Worm (Caenorhabditis elegans) whole organism, midembryonic: Measurements from ENCODE around the gene vps-33.1.

Source experiments
- T22C8.4 ChIP-seq: fragments of 200-800 bp; sonication (Bioruptor generic); IDR thresholded peaks from 2 replicates; pipeline ENCODE4 v1.3.6; 2022; ENCODE audit warnings: missing genetic modification characterization, missing compliant biosample characterization
- cog-1 ChIP-seq: sonication (generic microtip); optimal IDR thresholded peaks from 2 replicates; lab custom pipeline; 2016; ENCODE audit warnings: missing genetic modification characterization, missing compliant biosample characterization
- flt-1 ChIP-seq: fragments of 200-800 bp; sonication (Bioruptor generic); IDR thresholded peaks from 2 replicates; pipeline ENCODE4 v1.3.6; 2022; ENCODE audit warnings: missing genetic modification characterization, missing compliant biosample characterization
- klf-2 ChIP-seq: fragments of 200-800 bp; sonication (Bioruptor generic); conservative IDR thresholded peaks from 2 replicates; pipeline ENCODE4 v1.3.6; 2022; ENCODE audit warnings: missing genetic modification reagents, missing genetic modification characterization, missing compliant biosample characterization
- med-1 ChIP-seq: sonication (generic microtip); optimal IDR thresholded peaks from 2 replicates; lab custom pipeline; 2017; ENCODE audit warnings: missing genetic modification characterization, mild to moderate bottlenecking, missing compliant biosample characterization, antibody characterized with exemption, missing genetic modification reagents; ENCODE audit not compliant: insufficient read depth
- ref-1 ChIP-seq: fragments of 200-800 bp; sonication (Bioruptor generic); conservative IDR thresholded peaks from 2 replicates; pipeline ENCODE4 v1.3.6; 2022; ENCODE audit warnings: missing genetic modification reagents, missing genetic modification characterization, missing compliant biosample characterization
- tab-1 ChIP-seq: fragments of 200-800 bp; sonication (Bioruptor generic); IDR thresholded peaks from 2 replicates; pipeline ENCODE4 v1.3.6; 2022; ENCODE audit warnings: missing genetic modification characterization, missing compliant biosample characterization
- ztf-23 ChIP-seq: fragments of 200-800 bp; sonication (Bioruptor generic); IDR thresholded peaks from 2 replicates; pipeline ENCODE4 v1.3.6; 2022; ENCODE audit warnings: missing genetic modification reagents, missing genetic modification characterization, missing compliant biosample characterization
- ztf-29 ChIP-seq: fragments of 200-800 bp; sonication (Bioruptor generic); IDR thresholded peaks from 2 replicates; pipeline ENCODE4 v1.3.6; 2022; ENCODE audit warnings: missing genetic modification reagents, missing genetic modification characterization, missing compliant biosample characterization

DNA sequence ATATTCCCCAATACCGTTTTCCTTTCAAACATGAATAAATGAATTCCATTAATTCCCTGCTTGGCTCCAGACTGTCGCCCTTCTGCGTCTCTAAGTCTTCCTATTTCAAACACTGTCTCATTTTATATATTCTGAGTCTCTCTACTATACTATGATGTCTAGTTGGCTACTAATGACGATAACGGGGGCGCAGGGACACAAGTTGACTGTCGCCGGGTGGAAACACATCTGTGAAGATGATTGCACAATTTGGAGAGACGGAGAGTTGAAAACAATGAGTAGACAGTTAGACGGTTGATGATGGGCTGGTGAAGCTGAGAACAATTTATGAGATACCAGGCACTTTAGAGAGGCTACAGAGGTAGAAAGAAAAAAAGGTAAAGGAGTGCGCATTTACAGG, 48.8 kb downstream of the vps-33.1 start, which contains the start of gene sma-2:
- TF ChIP-seq flt-1 (GFP tag; lab: Robert Waterston, UW), result no peak
- TF ChIP-seq ref-1 (GFP tag; lab: Robert Waterston, UW), result no peak
- TF ChIP-seq T22C8.4 (GFP tag; lab: Robert Waterston, UW), result no peak
- TF ChIP-seq klf-2, result no peak
- no peak for TF ChIP-seq med-1 (GFP tag; lab: Kevin White, UChicago)
- TF ChIP-seq cog-1 (tag; lab: Kevin White, UChicago), result no peak
- TF ChIP-seq ztf-29 (GFP tag; lab: Robert Waterston, UW), result no peak
- no peak for TF ChIP-seq ztf-23 (GFP tag; lab: Robert Waterston, UW)
- no peak for TF ChIP-seq tab-1
